Fruit fly (Drosophila melanogaster) whole organism: ENCODE results near the gene CG33061.
A peak's percentile ranks its signal among the peaks of the same experiment; 100 is the strongest.

Experiments used
- CG8478 ChIP-seq: fragments of >200 bp; optimal IDR thresholded peaks from 2 replicates; lab custom pipeline; 2018; ENCODE audit warnings: inconsistent platforms
- Dll ChIP-seq: fragments of >200 bp; optimal IDR thresholded peaks from 2 replicates; lab custom pipeline; 2017
- EcR ChIP-seq, 2 experiments: fragments of >200 bp; optimal IDR thresholded peaks; 2 replicates each; lab custom pipeline; 2017; ENCODE audit warnings: missing biosample characterization in 2 of 2, missing genetic modification characterization in 2 of 2, missing genetic modification reagents in 2 of 2
- pan ChIP-seq: fragments of >200 bp; optimal IDR thresholded peaks from 2 replicates; lab custom pipeline; 2017
- psq ChIP-seq: fragments of >200 bp; optimal IDR thresholded peaks from 2 replicates; lab custom pipeline; 2017
- usp ChIP-seq: fragments of >200 bp; optimal IDR thresholded peaks from 2 replicates; lab custom pipeline; 2017; ENCODE audit warnings: missing biosample characterization, missing genetic modification characterization, mixed read lengths

CG33061 gene

dm6 chr3L:16329495-16329894 lies at the start of gene CG33061:
CG33061 (plus strand) TSS chr3L:16329795.
- TF ChIP-seq CG8478 (no peak), Dll (lab: Kevin White, UChicago) (no peak), usp (GFP tag; lab: Kevin White, UChicago) (no peak), EcR (GFP tag; optimal IDR thresholded peaks at IDR 0.05; lab: Kevin White, UChicago) (no peak), psq (lab: Kevin White, UChicago) (no peak), pan (lab: Kevin White, UChicago) (no peak)

dm6 chr3L:16279987-16280454 lies 49.6 kb upstream of the CG33061 start, which contains the start of gene CG13064:
CG13064 (plus strand) TSS chr3L:16280404.
- TF ChIP-seq EcR (GFP tag; optimal IDR thresholded peaks at IDR 0.05; lab: Kevin White, UChicago) (peak in 1 of 2 experiments; percentile 54), pan (lab: Kevin White, UChicago) (no peak), usp (GFP tag; lab: Kevin White, UChicago) (no peak)

DNA sequence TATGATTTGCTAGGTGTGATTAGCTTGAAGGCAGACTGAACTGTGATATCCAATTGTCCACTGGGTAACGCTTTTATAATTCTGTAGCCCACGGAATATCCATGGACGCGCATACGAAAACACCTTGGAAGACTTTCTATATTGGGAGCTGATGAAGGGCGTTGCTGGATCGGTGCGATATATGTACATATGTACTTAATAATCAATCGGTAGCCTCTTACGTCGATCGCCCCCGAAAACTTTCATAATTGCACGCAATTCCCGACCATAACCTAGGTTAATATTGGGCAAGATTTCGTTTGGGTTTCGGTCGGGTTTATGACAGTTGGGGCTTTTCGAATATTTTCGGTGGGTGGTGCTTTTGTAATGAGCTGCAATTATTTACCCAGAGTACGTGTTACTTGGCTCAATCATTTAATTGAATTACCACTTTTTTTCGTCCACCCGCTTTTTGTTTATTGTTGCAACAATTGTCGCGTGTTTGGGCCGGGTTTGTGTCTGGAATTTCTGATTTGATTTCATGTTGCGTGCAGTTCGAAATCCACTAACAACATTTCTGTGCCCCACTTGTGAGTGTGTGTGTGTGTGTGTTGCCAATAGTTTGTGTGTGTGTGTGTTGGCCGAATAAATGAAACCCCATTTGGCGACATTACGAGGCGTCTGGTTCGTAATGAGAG lies 47.6 kb upstream of the CG33061 start, which contains the start of gene CG13049:
Gene CG13049, minus strand, starts transcription at position 51 of the 677 bp plus-strand sequence.
- TF ChIP-seq usp (GFP tag; lab: Kevin White, UChicago) (no peak), pan (lab: Kevin White, UChicago) (no peak), Dll (lab: Kevin White, UChicago) (no peak), psq (lab: Kevin White, UChicago) (no peak), CG8478 (no peak), EcR (GFP tag; optimal IDR thresholded peaks at IDR 0.05; lab: Kevin White, UChicago) (no peak)

DNA sequence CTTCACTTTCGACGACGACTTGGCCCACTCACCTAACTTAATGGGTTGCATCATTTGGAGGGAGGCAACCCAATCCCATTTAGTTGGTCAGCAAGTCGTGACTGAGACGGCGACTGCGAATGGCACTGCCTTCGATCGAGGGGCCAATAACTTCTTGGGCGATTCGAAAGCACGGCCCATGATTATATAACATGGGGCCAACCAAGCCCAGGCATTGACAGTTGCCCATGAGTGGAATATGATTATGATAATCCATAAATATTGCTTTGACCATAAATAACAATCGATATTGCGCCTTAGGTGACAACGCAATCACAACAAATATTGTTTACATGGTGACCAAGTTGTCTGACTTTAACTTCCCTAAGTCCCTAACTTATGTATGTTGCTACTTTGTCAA lies 45.8 kb upstream of the CG33061 start, which contains the start of gene CG13048:
Gene CG13048, minus strand, starts transcription at position 101 of the 400 bp plus-strand sequence.
- TF ChIP-seq Dll (lab: Kevin White, UChicago) (no peak), pan (lab: Kevin White, UChicago) (no peak), usp (GFP tag; lab: Kevin White, UChicago) (no peak), psq (lab: Kevin White, UChicago) (no peak), CG8478 (no peak)

dm6 chr3L:16285346-16285911 lies 44.2 kb upstream of the CG33061 start, which contains the start of gene CG13047:
CG13047 (minus strand) TSS chr3L:16285396.
- TF ChIP-seq pan (lab: Kevin White, UChicago) (no peak), EcR (GFP tag; optimal IDR thresholded peaks at IDR 0.05; lab: Kevin White, UChicago) (no peak), usp (GFP tag; lab: Kevin White, UChicago) (no peak), psq (lab: Kevin White, UChicago) (no peak), CG8478 (no peak), Dll (lab: Kevin White, UChicago) (no peak)

DNA sequence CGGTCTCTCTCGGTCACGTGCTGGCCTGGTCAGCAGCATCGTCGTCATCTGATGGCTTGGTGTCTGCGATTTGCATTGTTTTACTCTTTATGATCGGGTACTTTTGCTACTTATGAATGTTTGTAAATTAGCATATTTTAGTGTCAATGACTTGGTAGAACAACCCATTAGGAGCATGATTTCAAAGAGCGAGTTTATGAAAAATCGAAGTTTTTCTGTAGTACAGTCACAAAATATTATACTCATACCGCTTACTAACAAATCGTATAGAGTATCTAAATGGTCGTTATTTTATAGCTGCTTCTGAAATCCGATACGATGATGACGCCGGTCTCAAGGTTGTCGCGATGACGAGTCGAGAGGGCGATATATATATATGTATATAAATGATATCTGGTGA lies 43.3 kb upstream of the CG33061 start:
- TF ChIP-seq CG8478 (no peak), usp (GFP tag; lab: Kevin White, UChicago) (no peak), pan (lab: Kevin White, UChicago) (no peak), psq (lab: Kevin White, UChicago) (no peak), Dll (lab: Kevin White, UChicago) (no peak), EcR (GFP tag; optimal IDR thresholded peaks at IDR 0.05; lab: Kevin White, UChicago) (no peak)

DNA sequence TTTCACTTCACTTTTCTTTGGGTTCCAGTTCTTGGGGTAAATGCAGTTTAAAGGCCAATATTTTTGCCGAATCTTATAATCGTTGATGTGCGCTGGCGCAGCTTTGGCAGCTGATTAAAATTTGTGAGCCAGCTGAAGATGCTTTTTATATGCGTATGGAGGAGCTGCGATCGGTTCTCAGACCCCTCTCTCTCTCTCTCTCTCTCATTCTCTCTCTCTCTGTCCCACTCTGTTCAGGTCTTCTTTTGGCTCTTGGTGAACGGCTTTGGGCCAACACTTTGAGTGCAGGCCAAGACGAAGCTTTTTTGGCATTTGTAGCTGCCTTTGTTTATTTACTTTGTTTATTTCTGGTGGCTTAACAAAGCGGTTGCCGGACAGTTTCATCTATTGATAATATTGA lies 41.3 kb upstream of the CG33061 start, which contains the start of gene CG13046:
Gene CG13046, minus strand, starts transcription at position 101 of the 400 bp plus-strand sequence.
- no peak for TF ChIP-seq usp (GFP tag; lab: Kevin White, UChicago)
- no peak for TF ChIP-seq psq (lab: Kevin White, UChicago)
- TF ChIP-seq EcR (GFP tag; optimal IDR thresholded peaks at IDR 0.05; lab: Kevin White, UChicago): no peak
- no peak for TF ChIP-seq CG8478
- TF ChIP-seq pan (lab: Kevin White, UChicago): no peak
- no peak for TF ChIP-seq Dll (lab: Kevin White, UChicago)

DNA sequence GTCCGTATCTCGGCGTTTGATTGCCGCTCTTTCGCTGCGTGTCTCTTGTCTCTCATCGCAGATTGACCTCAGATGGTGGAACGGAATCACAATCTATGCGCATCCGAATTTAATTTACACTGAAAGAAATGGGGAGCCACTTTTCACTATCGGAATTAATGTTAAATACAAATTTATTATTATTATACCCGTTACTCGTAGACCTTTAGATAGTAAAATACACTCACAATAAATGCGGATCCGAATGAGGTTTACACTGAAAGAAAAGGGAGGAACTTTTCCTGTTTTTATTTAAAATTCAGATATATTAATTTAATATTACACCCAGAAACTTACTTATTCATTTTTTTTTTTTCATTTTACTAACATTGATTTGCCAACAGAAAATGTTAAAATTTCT lies 40.5 kb upstream of the CG33061 start:
- TF ChIP-seq CG8478 (no peak), usp (GFP tag; lab: Kevin White, UChicago) (no peak), psq (lab: Kevin White, UChicago) (no peak), pan (lab: Kevin White, UChicago) (no peak), Dll (lab: Kevin White, UChicago) (no peak), EcR (GFP tag; optimal IDR thresholded peaks at IDR 0.05; lab: Kevin White, UChicago) (no peak)

DNA sequence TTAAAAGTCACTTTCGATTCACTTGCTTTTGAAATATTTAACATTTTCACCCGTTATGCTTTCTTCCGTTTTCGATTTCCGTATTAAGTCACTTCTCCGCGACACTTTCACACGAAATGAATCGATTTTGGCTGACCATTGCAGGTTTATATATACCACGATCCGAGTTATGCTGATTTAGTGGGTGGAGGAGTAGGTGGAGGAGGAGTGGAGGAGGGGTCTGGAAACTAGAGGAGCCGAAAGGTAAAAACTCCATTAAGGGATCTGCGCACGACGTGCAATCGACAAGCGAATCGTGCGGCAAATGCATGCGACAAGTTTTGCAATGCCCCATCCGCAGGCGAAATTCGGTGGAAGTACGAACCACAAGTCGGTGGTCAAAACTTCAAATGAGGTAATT lies 38.7 kb upstream of the CG33061 start, which contains the start of gene CG13045:
Gene CG13045, minus strand, starts transcription at position 101 of the 400 bp plus-strand sequence.
- TF ChIP-seq CG8478: no peak
- TF ChIP-seq Dll (lab: Kevin White, UChicago): no peak
- no peak for TF ChIP-seq psq (lab: Kevin White, UChicago)
- TF ChIP-seq usp (GFP tag; lab: Kevin White, UChicago): no peak
- TF ChIP-seq EcR (GFP tag; optimal IDR thresholded peaks at IDR 0.05; lab: Kevin White, UChicago): no peak
- TF ChIP-seq pan (lab: Kevin White, UChicago): no peak

dm6 chr3L:16291678-16292077 lies 37.9 kb upstream of the CG33061 start:
- TF ChIP-seq CG8478: no peak
- TF ChIP-seq Dll (lab: Kevin White, UChicago): no peak
- TF ChIP-seq EcR (GFP tag; optimal IDR thresholded peaks at IDR 0.05; lab: Kevin White, UChicago): no peak
- no peak for TF ChIP-seq psq (lab: Kevin White, UChicago)
- TF ChIP-seq pan (lab: Kevin White, UChicago): no peak
- TF ChIP-seq usp (GFP tag; lab: Kevin White, UChicago): no peak

DNA sequence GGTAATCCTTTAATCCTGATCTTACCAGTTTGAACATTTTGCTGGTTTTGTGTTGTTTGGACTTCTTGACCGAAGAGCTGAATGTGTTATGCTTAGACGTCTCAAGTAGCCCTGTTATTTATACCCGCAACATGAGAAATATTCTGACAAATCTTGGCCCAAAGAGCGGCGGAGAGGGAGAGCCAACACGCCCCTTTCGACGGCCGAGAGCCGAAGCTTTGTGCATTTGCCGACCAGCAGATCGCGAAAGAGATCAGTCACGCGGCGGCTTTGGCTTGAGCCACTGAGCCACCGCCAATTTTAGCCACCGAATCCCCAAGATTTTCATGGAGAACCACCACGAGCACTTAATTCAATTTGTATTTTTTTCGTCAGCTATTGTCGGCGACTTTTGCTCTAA lies 34.1 kb upstream of the CG33061 start, which contains the start of gene CG4962:
Gene CG4962, minus strand, starts transcription at position 101 of the 400 bp plus-strand sequence.
- no peak for TF ChIP-seq EcR (GFP tag; optimal IDR thresholded peaks at IDR 0.05; lab: Kevin White, UChicago)
- TF ChIP-seq Dll (lab: Kevin White, UChicago): no peak
- TF ChIP-seq pan (lab: Kevin White, UChicago): no peak
- no peak for TF ChIP-seq psq (lab: Kevin White, UChicago)
